Worm (Caenorhabditis elegans) whole organism, mixed stage, embryonic: ENCODE measurements around the gene Y44A6D.6.

Experiments used
- blmp-1 ChIP-seq: fragments of 150-350 bp; optimal IDR thresholded peaks from 2 replicates; lab custom pipeline; 2014; ENCODE audit warnings: missing biosample characterization, missing genetic modification characterization
- elt-3 ChIP-seq: fragments of 150-350 bp; optimal IDR thresholded peaks from 2 replicates; lab custom pipeline; 2014; ENCODE audit warnings: missing biosample characterization, missing genetic modification characterization
- ham-2 ChIP-seq: fragments of 200-800 bp; sonication (Bioruptor generic); optimal IDR thresholded peaks from 2 replicates; lab custom pipeline; 2018; ENCODE audit warnings: mild to moderate bottlenecking, missing genetic modification characterization, missing compliant biosample characterization
- nhr-12 ChIP-seq: fragments of 150-350 bp; optimal IDR thresholded peaks from 2 replicates; lab custom pipeline; 2014; ENCODE audit warnings: missing biosample characterization, missing genetic modification characterization
- nhr-76 ChIP-seq: sonication (generic microtip); optimal IDR thresholded peaks from 2 replicates; lab custom pipeline; 2017; ENCODE audit warnings: missing biosample characterization, missing genetic modification characterization
- snpc-4 ChIP-seq: fragments of 150-350 bp; optimal IDR thresholded peaks from 2 replicates; lab custom pipeline; 2014; ENCODE audit warnings: missing biosample characterization, missing genetic modification characterization
- sptf-1 ChIP-seq: sonication (generic microtip); optimal IDR thresholded peaks from 2 replicates; lab custom pipeline; 2017; ENCODE audit warnings: mild to moderate bottlenecking, missing genetic modification characterization, moderate library complexity, missing compliant biosample characterization
- unc-62 ChIP-seq: fragments of 150-350 bp; optimal IDR thresholded peaks from 2 replicates; lab custom pipeline; 2014; ENCODE audit warnings: missing biosample characterization, missing genetic modification reagents, missing genetic modification characterization
- ztf-11 ChIP-seq: fragments of 150-350 bp; optimal IDR thresholded peaks from 2 replicates; lab custom pipeline; 2014; ENCODE audit warnings: missing biosample characterization, missing genetic modification characterization

DNA sequence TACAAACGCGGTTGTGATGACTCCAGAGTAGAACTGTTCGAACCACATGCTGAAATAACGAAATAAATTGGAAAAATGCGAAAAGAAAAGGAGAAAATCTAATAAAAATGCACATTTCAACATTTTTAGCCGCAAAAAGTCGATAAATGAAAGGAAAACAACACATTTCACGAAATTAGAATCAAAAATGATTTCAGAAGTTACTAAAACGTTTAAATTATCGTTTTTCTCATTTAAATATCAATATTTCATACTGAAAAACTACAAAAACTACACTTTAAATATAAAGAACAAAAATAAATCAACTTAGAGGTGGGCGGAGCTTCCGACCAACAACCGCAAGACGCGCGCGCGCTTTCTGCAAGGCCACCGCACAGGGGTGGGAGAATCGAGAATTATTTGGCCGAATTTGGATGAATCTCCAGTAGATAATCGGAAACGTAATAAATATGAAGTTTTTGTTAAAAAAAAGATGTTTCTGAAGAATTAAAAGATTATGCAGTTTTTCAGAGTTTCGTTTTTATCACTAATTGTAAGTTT, 44.8 kb downstream of the Y44A6D.6 start, which contains the start of gene ndua-1:
- no peak for TF ChIP-seq ztf-11 (tag; lab: Kevin White, UChicago)
- TF ChIP-seq nhr-12 (tag; lab: Kevin White, UChicago) = no peak
- no peak for TF ChIP-seq nhr-76 (tag; lab: Kevin White, UChicago)
- TF ChIP-seq sptf-1 (tag; lab: Kevin White, UChicago) = peak; percentile 47
- TF ChIP-seq ham-2 (GFP tag; lab: Kevin White, UChicago) = no peak
- no peak for TF ChIP-seq blmp-1 (tag; lab: Kevin White, UChicago)
- no peak for TF ChIP-seq snpc-4
- TF ChIP-seq unc-62 = no peak
- no peak for TF ChIP-seq elt-3 (tag; lab: Kevin White, UChicago)
